Worm (Caenorhabditis elegans): ENCODE measurements around the gene VM106R.1.

ce11 chrII:10829081-10829480 lies at the start of gene VM106R.1:
- TF ChIP-seq him-1 (tag; optimal IDR thresholded peaks at IDR 0.05) = no peak
- no peak for TF ChIP-seq W03F9.2 (tag; optimal IDR thresholded peaks at IDR 0.05)
- no peak for TF ChIP-seq dao-5 (tag; optimal IDR thresholded peaks at IDR 0.05)
